Fruit fly (Drosophila melanogaster) whole organism, embryonic: Measurements from ENCODE around the gene Caper.
A peak's percentile ranks its signal among the peaks of the same experiment; 100 is the strongest.

Experiments used
- Asciz ChIP-seq: fragments of 200-800 bp; sonication (Bioruptor generic); optimal IDR thresholded peaks from 2 replicates; lab custom pipeline; 2017; ENCODE audit warnings: missing biosample characterization, mild to moderate bottlenecking, missing genetic modification characterization, missing genetic modification reagents
- CG10209 ChIP-seq: fragments of 200-800 bp; sonication (Bioruptor generic); optimal IDR thresholded peaks from 3 replicates; lab custom pipeline; 2017; ENCODE audit warnings: missing biosample characterization, mild to moderate bottlenecking, missing genetic modification characterization, missing genetic modification reagents
- CG10267 ChIP-seq: fragments of 200-800 bp; sonication (Bioruptor generic); optimal IDR thresholded peaks from 2 replicates; lab custom pipeline; 2018; ENCODE audit warnings: missing biosample characterization, mild to moderate bottlenecking, missing genetic modification characterization, moderate library complexity
- CG11560 ChIP-seq: fragments of 200-800 bp; sonication (Bioruptor generic); IDR thresholded peaks from 3 replicates; pipeline ENCODE4 v1.3.6; 2022; ENCODE audit warnings: missing biosample characterization, missing genetic modification characterization
- CG12391 ChIP-seq: fragments of 200-800 bp; sonication (Bioruptor generic); optimal IDR thresholded peaks from 3 replicates; lab custom pipeline; 2018; ENCODE audit warnings: missing biosample characterization, mild to moderate bottlenecking, missing genetic modification characterization, moderate library complexity
- CG12769 ChIP-seq: fragments of 200-800 bp; sonication (Bioruptor generic); optimal IDR thresholded peaks from 2 replicates; lab custom pipeline; 2019; ENCODE audit warnings: missing biosample characterization, mild to moderate bottlenecking, missing genetic modification characterization, moderate library complexity
- CG14050 ChIP-seq: fragments of 200-800 bp; sonication (Bioruptor generic); IDR thresholded peaks from 3 replicates; pipeline ENCODE4 v1.3.6; 2022; ENCODE audit warnings: missing biosample characterization, missing genetic modification characterization
- CG14667 ChIP-seq: fragments of 200-800 bp; sonication (Bioruptor generic); IDR thresholded peaks from 2 replicates; pipeline ENCODE4 v1.3.6; 2022; ENCODE audit warnings: missing biosample characterization, missing genetic modification characterization
- CG1602 ChIP-seq: fragments of 200-800 bp; sonication (Bioruptor generic); optimal IDR thresholded peaks from 3 replicates; lab custom pipeline; 2016; ENCODE audit warnings: missing biosample characterization, missing genetic modification characterization
- CG1603 ChIP-seq: fragments of 200-800 bp; sonication (Bioruptor generic); optimal IDR thresholded peaks from 2 replicates; lab custom pipeline; 2019; ENCODE audit warnings: missing biosample characterization, mild to moderate bottlenecking, missing genetic modification characterization, moderate library complexity
- CG17385 ChIP-seq: fragments of 200-800 bp; sonication (Bioruptor generic); optimal IDR thresholded peaks from 3 replicates; lab custom pipeline; 2018; ENCODE audit warnings: missing biosample characterization, mild to moderate bottlenecking, missing genetic modification characterization
- CG17568 ChIP-seq: fragments of 200-800 bp; sonication (Bioruptor generic); optimal IDR thresholded peaks from 2 replicates; lab custom pipeline; 2018; ENCODE audit warnings: missing biosample characterization, mild to moderate bottlenecking, missing genetic modification characterization, moderate library complexity
- CG17612 ChIP-seq: fragments of 200-800 bp; sonication (Bioruptor generic); IDR thresholded peaks from 2 replicates; pipeline ENCODE4 v1.3.6; 2022; ENCODE audit warnings: missing biosample characterization, missing genetic modification characterization
- CG18011 ChIP-seq: fragments of 200-800 bp; sonication (Bioruptor generic); optimal IDR thresholded peaks from 2 replicates; lab custom pipeline; 2017; ENCODE audit warnings: missing biosample characterization, missing genetic modification characterization, mild to moderate bottlenecking, moderate library complexity, missing genotype
- CG18476 ChIP-seq: fragments of 200-800 bp; sonication (Bioruptor generic); optimal IDR thresholded peaks from 2 replicates; lab custom pipeline; 2016; ENCODE audit warnings: missing biosample characterization, mild to moderate bottlenecking, missing genetic modification characterization
- CG18764 ChIP-seq: fragments of 200-800 bp; sonication (Bioruptor generic); optimal IDR thresholded peaks from 3 replicates; lab custom pipeline; 2016; ENCODE audit warnings: missing biosample characterization, missing genetic modification characterization
- CG2202 ChIP-seq: fragments of 200-800 bp; sonication (Bioruptor generic); optimal IDR thresholded peaks from 2 replicates; lab custom pipeline; 2018; ENCODE audit warnings: missing biosample characterization, mild to moderate bottlenecking, missing genetic modification characterization
- CG30020 ChIP-seq: fragments of 200-800 bp; optimal IDR thresholded peaks from 2 replicates; lab custom pipeline; 2019; ENCODE audit warnings: missing biosample characterization, mild to moderate bottlenecking, missing genetic modification characterization, moderate library complexity
- CG32767 ChIP-seq: fragments of 200-800 bp; sonication (Bioruptor generic); IDR thresholded peaks from 2 replicates; pipeline ENCODE4 v1.3.6; 2022; ENCODE audit warnings: missing biosample characterization, missing genetic modification characterization
- CG3847 ChIP-seq: fragments of 200-800 bp; sonication (Bioruptor generic); IDR thresholded peaks from 2 replicates; pipeline ENCODE4 v1.3.6; 2022; ENCODE audit warnings: missing biosample characterization, missing genetic modification characterization
- CG43689 ChIP-seq: fragments of 200-800 bp; sonication (Bioruptor generic); IDR thresholded peaks from 2 replicates; pipeline ENCODE4 v1.3.6; 2022; ENCODE audit warnings: missing biosample characterization, missing genetic modification characterization
- CG5953 ChIP-seq: fragments of 200-800 bp; sonication (Bioruptor generic); IDR thresholded peaks from 2 replicates; pipeline ENCODE4 v1.3.6; 2022; ENCODE audit warnings: missing biosample characterization, missing genetic modification characterization
- CG6254 ChIP-seq: fragments of 200-800 bp; sonication (Bioruptor generic); optimal IDR thresholded peaks from 3 replicates; lab custom pipeline; 2017; ENCODE audit warnings: mild to moderate bottlenecking, missing biosample characterization, missing genetic modification reagents, missing genetic modification characterization
- CG6654 ChIP-seq: fragments of 200-800 bp; sonication (Bioruptor generic); optimal IDR thresholded peaks from 2 replicates; lab custom pipeline; 2017; ENCODE audit warnings: missing biosample characterization, mild to moderate bottlenecking, missing genetic modification characterization
- CG7786 ChIP-seq: fragments of 200-800 bp; sonication (Bioruptor generic); optimal IDR thresholded peaks from 2 replicates; lab custom pipeline; 2016; ENCODE audit warnings: missing biosample characterization, missing genetic modification characterization
- CG9437 ChIP-seq: fragments of 200-800 bp; sonication (Bioruptor generic); optimal IDR thresholded peaks from 2 replicates; lab custom pipeline; 2018; ENCODE audit warnings: missing biosample characterization, mild to moderate bottlenecking, missing genetic modification characterization
- CG9876 ChIP-seq: fragments of 200-800 bp; sonication (Bioruptor generic); optimal IDR thresholded peaks from 2 replicates; lab custom pipeline; 2016; ENCODE audit warnings: missing biosample characterization, missing genetic modification characterization
- Deaf1 ChIP-seq: fragments of 200-800 bp; optimal IDR thresholded peaks from 3 replicates; lab custom pipeline; 2019; ENCODE audit warnings: missing biosample characterization, mild to moderate bottlenecking, missing genetic modification characterization, moderate library complexity
- Dek ChIP-seq: fragments of 200-800 bp; sonication (Bioruptor generic); optimal IDR thresholded peaks from 3 replicates; lab custom pipeline; 2019; ENCODE audit warnings: missing biosample characterization, mild to moderate bottlenecking, missing genetic modification characterization, moderate library complexity
- Dip2 ChIP-seq: fragments of 200-800 bp; sonication (Bioruptor generic); IDR thresholded peaks from 2 replicates; pipeline ENCODE4 v1.3.6; 2022; ENCODE audit warnings: missing biosample characterization, missing genetic modification characterization
- Drgx ChIP-seq: fragments of 200-800 bp; sonication (Bioruptor generic); IDR thresholded peaks from 2 replicates; pipeline ENCODE4 v1.3.6; 2022; ENCODE audit warnings: missing biosample characterization, missing genetic modification characterization
- Fer1 ChIP-seq: fragments of 200-800 bp; sonication (Bioruptor generic); optimal IDR thresholded peaks from 2 replicates; lab custom pipeline; 2017; ENCODE audit warnings: missing biosample characterization, mild to moderate bottlenecking, missing genetic modification characterization
- Hmr ChIP-seq: fragments of 200-800 bp; sonication (Bioruptor generic); optimal IDR thresholded peaks from 3 replicates; lab custom pipeline; 2017; ENCODE audit warnings: mild to moderate bottlenecking, missing biosample characterization, missing genetic modification reagents, missing genetic modification characterization
- Scr ChIP-seq: fragments of 200-800 bp; sonication (Bioruptor generic); IDR thresholded peaks from 2 replicates; pipeline ENCODE4 v1.3.6; 2022; ENCODE audit warnings: missing biosample characterization, missing genetic modification characterization; ENCODE audit not compliant: partially characterized antibody
- Sox100B ChIP-seq: fragments of 200-800 bp; sonication (Bioruptor generic); optimal IDR thresholded peaks from 3 replicates; lab custom pipeline; 2018; ENCODE audit warnings: missing biosample characterization, mild to moderate bottlenecking, missing genetic modification characterization
- Spps ChIP-seq: fragments of 200-800 bp; sonication (Bioruptor generic); optimal IDR thresholded peaks from 2 replicates; lab custom pipeline; 2018; ENCODE audit warnings: missing biosample characterization, mild to moderate bottlenecking, missing genetic modification characterization
- Sry-δ ChIP-seq: fragments of 200-800 bp; sonication (Bioruptor generic); optimal IDR thresholded peaks from 2 replicates; lab custom pipeline; 2016; ENCODE audit warnings: missing biosample characterization, missing genetic modification characterization
- Trl ChIP-seq, 3 experiments: fragments of >200 bp in 2 of 3; fragments of 200-800 bp in 1 of 3; sonication (Bioruptor generic) in 1 of 3; optimal IDR thresholded peaks; 2 replicates in 1 of 3; 3 replicates in 2 of 3; lab custom pipeline; 2016 to 2017; ENCODE audit warnings: missing biosample characterization in 1 of 3, missing genetic modification characterization in 1 of 3
- Xrp1 ChIP-seq: fragments of 200-800 bp; sonication (Bioruptor generic); IDR thresholded peaks from 2 replicates; pipeline ENCODE4 v1.3.6; 2022; ENCODE audit warnings: missing biosample characterization, missing genetic modification characterization
- ab ChIP-seq: fragments of 200-800 bp; sonication (Bioruptor generic); optimal IDR thresholded peaks from 2 replicates; lab custom pipeline; 2016; ENCODE audit warnings: missing biosample characterization, missing genetic modification characterization
- cas ChIP-seq: fragments of 200-800 bp; sonication (Bioruptor generic); IDR thresholded peaks from 2 replicates; pipeline ENCODE4 v1.3.6; 2022; ENCODE audit warnings: missing biosample characterization, missing genetic modification characterization
- cato ChIP-seq: fragments of 200-800 bp; sonication (Bioruptor generic); optimal IDR thresholded peaks from 2 replicates; lab custom pipeline; 2016; ENCODE audit warnings: missing biosample characterization, missing genetic modification characterization, borderline replicate concordance
- dati ChIP-seq: fragments of 200-800 bp; sonication (Bioruptor generic); IDR thresholded peaks from 2 replicates; pipeline ENCODE4 v1.3.6; 2022; ENCODE audit warnings: missing biosample characterization, missing genetic modification characterization
- dysf ChIP-seq: fragments of 200-800 bp; sonication (Bioruptor generic); IDR thresholded peaks from 3 replicates; pipeline ENCODE4 v1.3.6; 2022; ENCODE audit warnings: missing biosample characterization, missing genetic modification characterization
- luna ChIP-seq: fragments of 200-800 bp; sonication (Bioruptor generic); optimal IDR thresholded peaks from 2 replicates; lab custom pipeline; 2016; ENCODE audit warnings: missing biosample characterization, missing genetic modification characterization
- mirr ChIP-seq: fragments of 200-800 bp; sonication (Bioruptor generic); optimal IDR thresholded peaks from 3 replicates; lab custom pipeline; 2018; ENCODE audit warnings: missing biosample characterization, mild to moderate bottlenecking, missing genetic modification characterization
- p53 ChIP-seq: fragments of 200-800 bp; sonication (Bioruptor generic); optimal IDR thresholded peaks from 2 replicates; lab custom pipeline; 2016; ENCODE audit warnings: missing biosample characterization, missing genetic modification characterization
- pnt ChIP-seq: fragments of 200-800 bp; sonication (Bioruptor generic); optimal IDR thresholded peaks from 3 replicates; lab custom pipeline; 2016; ENCODE audit warnings: missing biosample characterization, missing genetic modification characterization
- trem ChIP-seq: fragments of 200-800 bp; optimal IDR thresholded peaks from 3 replicates; lab custom pipeline; 2019; ENCODE audit warnings: missing biosample characterization, mild to moderate bottlenecking, missing genetic modification characterization, moderate library complexity

The Caper gene

DNA sequence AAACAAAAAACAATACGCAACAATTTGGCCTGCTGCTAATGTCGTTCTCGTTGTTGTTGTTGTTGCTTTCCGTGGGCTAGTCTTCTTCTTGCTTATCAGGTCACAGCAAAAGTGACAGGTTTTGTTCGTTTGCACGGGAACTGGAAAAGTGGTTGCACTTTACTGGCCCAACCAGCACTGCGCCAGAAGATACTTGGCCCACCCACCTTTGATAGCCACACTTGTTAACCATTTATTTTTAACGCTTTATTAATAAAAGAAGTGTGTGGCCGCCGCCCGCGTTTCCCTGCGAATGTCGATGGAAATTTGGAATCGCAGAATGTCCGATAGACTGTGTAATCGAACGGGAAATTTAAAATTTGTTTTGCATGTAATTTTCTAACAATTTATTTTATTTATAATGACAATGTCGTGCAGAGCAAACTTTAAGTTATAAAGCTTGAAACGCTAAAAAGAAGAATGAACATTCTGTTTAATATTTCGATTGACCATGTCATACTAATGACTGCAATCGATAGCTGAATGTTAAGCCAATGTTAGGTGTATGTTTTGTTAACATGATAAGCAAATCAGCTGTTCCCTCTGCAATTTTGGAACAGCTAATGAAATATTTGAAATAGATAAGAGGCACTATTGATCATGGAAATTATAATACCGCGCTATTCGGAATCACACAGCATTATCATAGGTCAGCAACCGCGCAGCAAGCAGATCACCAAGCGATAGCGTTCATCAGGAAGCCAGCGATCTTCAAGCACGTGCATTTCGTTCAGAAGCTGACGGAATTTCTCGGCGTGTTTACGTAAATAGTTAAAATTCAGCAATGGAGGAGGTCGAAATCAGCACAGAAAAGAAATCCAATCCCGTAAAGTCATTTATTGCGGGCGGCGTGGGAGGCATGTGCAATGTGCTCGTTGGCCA is 5.3 kb upstream of the Caper start, which contains the start of the genes CG31908 and MME1 (continued):
- TF ChIP-seq ab (GFP tag; lab: Kevin White, UChicago) (no peak), Sry-δ (peak; percentile 56), CG14050 (no peak), CG12769 (tag; lab: Kevin White, UChicago) (no peak), CG18764 (GFP tag; lab: Kevin White, UChicago) (no peak), CG1603 (peak; percentile 42), CG17385 (GFP tag; lab: Kevin White, UChicago) (peak; percentile 99), CG2202 (tag; lab: Kevin White, UChicago) (no peak), CG7786 (GFP tag; lab: Kevin White, UChicago) (no peak), luna (GFP tag; lab: Kevin White, UChicago) (no peak), p53 (GFP tag; lab: Kevin White, UChicago) (no peak), dati (GFP tag; lab: Robert Waterston, UW) (no peak), CG43689 (GFP tag; lab: Robert Waterston, UW) (no peak), CG11560 (tag; lab: Robert Waterston, UW) (no peak), trem (tag; lab: Kevin White, UChicago) (peak; percentile 56), cato (GFP tag; lab: Kevin White, UChicago) (no peak), Drgx (no peak), mirr (no peak), CG3847 (no peak), CG5953 (GFP tag; lab: Robert Waterston, UW) (no peak), Asciz (GFP tag; lab: Kevin White, UChicago) (no peak), Trl (optimal IDR thresholded peaks at IDR 0.05; lab: Kevin White, UChicago) (no peak), Trl (GFP tag; optimal IDR thresholded peaks at IDR 0.05; lab: Kevin White, UChicago) (peak; percentile 25), CG10267 (tag; lab: Kevin White, UChicago) (peak; percentile 41), CG18011 (GFP tag; lab: Kevin White, UChicago) (peak; percentile 3), pnt (GFP tag; lab: Kevin White, UChicago) (no peak), CG10209 (GFP tag; lab: Kevin White, UChicago) (no peak), CG6654 (GFP tag; lab: Kevin White, UChicago) (no peak), Scr (GFP tag; lab: Robert Waterston, UW) (peak; percentile 85), CG30020 (tag; lab: Kevin White, UChicago) (no peak), cas (GFP tag; lab: Robert Waterston, UW) (no peak), Deaf1 (tag; lab: Kevin White, UChicago) (peak; percentile 37), CG9876 (GFP tag; lab: Kevin White, UChicago) (no peak), CG1602 (GFP tag; lab: Kevin White, UChicago) (no peak), CG6254 (GFP tag; lab: Kevin White, UChicago) (no peak), CG14667 (GFP tag; lab: Robert Waterston, UW) (no peak), CG32767 (no peak), Xrp1 (GFP tag; lab: Robert Waterston, UW) (no peak), dysf (GFP tag; lab: Robert Waterston, UW) (no peak), Sox100B (GFP tag; lab: Kevin White, UChicago) (no peak), CG17612 (GFP tag; lab: Robert Waterston, UW) (no peak), Dip2 (GFP tag; lab: Robert Waterston, UW) (no peak), Fer1 (peak; percentile 17), CG12391 (tag; lab: Kevin White, UChicago) (peak; percentile 24), Spps (tag; lab: Kevin White, UChicago) (no peak), Hmr (GFP tag; lab: Kevin White, UChicago) (no peak), CG18476 (GFP tag; lab: Kevin White, UChicago) (peak; percentile 30), CG9437 (GFP tag; lab: Kevin White, UChicago) (peak; percentile 16), CG17568 (GFP tag; lab: Kevin White, UChicago) (no peak), Dek (tag; lab: Kevin White, UChicago) (no peak)
